Worm (Caenorhabditis elegans) whole organism, mixed stage, embryonic: ENCODE results near the gene zim-3.

Experiments
- elt-1 ChIP-seq: sonication (generic microtip); optimal IDR thresholded peaks from 2 replicates; lab custom pipeline; 2017; ENCODE audit warnings: missing genetic modification characterization, mild to moderate bottlenecking, missing compliant biosample characterization, antibody characterized with exemption, moderate library complexity, borderline replicate concordance; ENCODE audit not compliant: insufficient read depth
- elt-3 ChIP-seq: fragments of 150-350 bp; optimal IDR thresholded peaks from 2 replicates; lab custom pipeline; 2014; ENCODE audit warnings: missing biosample characterization, missing genetic modification characterization
- nhr-12 ChIP-seq: fragments of 150-350 bp; optimal IDR thresholded peaks from 2 replicates; lab custom pipeline; 2014; ENCODE audit warnings: missing biosample characterization, missing genetic modification characterization
- unc-62 ChIP-seq: fragments of 150-350 bp; optimal IDR thresholded peaks from 2 replicates; lab custom pipeline; 2014; ENCODE audit warnings: missing biosample characterization, missing genetic modification reagents, missing genetic modification characterization

ce11 chrIV:10590649-10591048 is 32.1 kb downstream of the zim-3 start, which contains the start of the genes C43F9.5 and nkb-2:
- TF ChIP-seq nhr-12 (tag; lab: Kevin White, UChicago), result no peak
- no peak for TF ChIP-seq elt-3 (tag; lab: Kevin White, UChicago)
- TF ChIP-seq unc-62 (GFP tag; lab: Kevin White, UChicago), result no peak
- TF ChIP-seq elt-1, result no peak
